Fruit fly (Drosophila melanogaster): ENCODE results near the gene CG9360.

- TF ChIP-seq CG9705 (GFP tag; optimal IDR thresholded peaks at IDR 0.05): no peak
- no peak for TF ChIP-seq HLH106 (tag; optimal IDR thresholded peaks at IDR 0.05)
- TF ChIP-seq dl (GFP tag; optimal IDR thresholded peaks at IDR 0.05; ENCODE audit: insufficient read depth in 1 of 2, partially characterized antibody in 2 of 2): no peak
- no peak for TF ChIP-seq woc (GFP tag; optimal IDR thresholded peaks at IDR 0.05)
- TF ChIP-seq OdsH (GFP tag; optimal IDR thresholded peaks at IDR 0.05): no peak
- no peak for TF ChIP-seq dmrt93B (GFP tag; optimal IDR thresholded peaks at IDR 0.05)
- TF ChIP-seq Abd-B (GFP tag; optimal IDR thresholded peaks at IDR 0.05): no peak
- no peak for TF ChIP-seq lola (GFP tag; optimal IDR thresholded peaks at IDR 0.05)
- TF ChIP-seq Hnf4 (GFP tag; optimal IDR thresholded peaks at IDR 0.05): no peak
Observed at dm6 chrX:11813721-11814161, 49.4 kb upstream of the CG9360 start.

Data from whole organism, wandering third instar larva.